Worm (Caenorhabditis elegans) whole organism, late embryonic: Measurements from ENCODE around the gene F57H12.5.

Experiments used
- F13H6.1 ChIP-seq: sonication (generic microtip); optimal IDR thresholded peaks from 2 replicates; lab custom pipeline; 2016; ENCODE audit warnings: missing genetic modification characterization, missing compliant biosample characterization
- fkh-10 ChIP-seq: fragments of 150-350 bp; optimal IDR thresholded peaks from 2 replicates; lab custom pipeline; 2014; ENCODE audit warnings: missing biosample characterization, missing genetic modification reagents, missing genetic modification characterization
- nfya-1 ChIP-seq: sonication (generic microtip); optimal IDR thresholded peaks from 2 replicates; lab custom pipeline; 2017; ENCODE audit warnings: missing genetic modification characterization, mild to moderate bottlenecking, missing compliant biosample characterization, antibody characterized with exemption, moderate library complexity
- nhr-11 ChIP-seq: fragments of 150-350 bp; optimal IDR thresholded peaks from 2 replicates; lab custom pipeline; 2014; ENCODE audit warnings: missing biosample characterization, missing genetic modification characterization
- pax-1 ChIP-seq: fragments of 150-350 bp; optimal IDR thresholded peaks from 2 replicates; lab custom pipeline; 2014; ENCODE audit warnings: missing biosample characterization, missing genetic modification characterization
- pha-4 ChIP-seq: fragments of 150-350 bp; optimal IDR thresholded peaks from 2 replicates; lab custom pipeline; 2018; ENCODE audit warnings: missing biosample characterization, missing genetic modification reagents, missing genetic modification characterization
- ref-2 ChIP-seq: sonication (generic microtip); optimal IDR thresholded peaks from 2 replicates; lab custom pipeline; 2016; ENCODE audit warnings: missing genetic modification characterization, missing compliant biosample characterization
- tbx-7 ChIP-seq: sonication (generic microtip); optimal IDR thresholded peaks from 2 replicates; lab custom pipeline; 2016; ENCODE audit warnings: missing genotype, missing genetic modification characterization, missing compliant biosample characterization
- ttx-3 ChIP-seq: sonication (generic microtip); optimal IDR thresholded peaks from 2 replicates; lab custom pipeline; 2016; ENCODE audit warnings: missing genetic modification reagents, missing genetic modification characterization, missing compliant biosample characterization
- unc-3 ChIP-seq, 2 experiments: fragments of 200-800 bp in 1 of 2; sonication (Bioruptor generic) in 1 of 2; sonication (generic microtip) in 1 of 2; conservative IDR thresholded peaks in 1 of 2; optimal IDR thresholded peaks in 1 of 2; 2 replicates each; pipeline versions ENCODE4 v1.3.6 to Lab custom; 2016 to 2022; ENCODE audit warnings: missing compliant biosample characterization in 2 of 2, missing genetic modification characterization in 2 of 2, missing genetic modification reagents in 1 of 2
- unc-55 ChIP-seq: sonication (generic microtip); optimal IDR thresholded peaks from 2 replicates; lab custom pipeline; 2017; ENCODE audit warnings: missing biosample characterization, missing genetic modification reagents, missing genetic modification characterization
- zip-5 ChIP-seq: sonication (generic microtip); optimal IDR thresholded peaks from 2 replicates; lab custom pipeline; 2016; ENCODE audit warnings: missing genetic modification characterization, missing compliant biosample characterization

ce11 chrIV:7958092-7958491 lies 9.0 kb upstream of the F57H12.5 start:
- no peak for TF ChIP-seq nfya-1 (tag; lab: Kevin White, UChicago)
- TF ChIP-seq unc-3 (GFP tag; conservative IDR thresholded peaks at IDR 0.05; lab: Robert Waterston, UW): no peak
- no peak for TF ChIP-seq unc-3 (tag; optimal IDR thresholded peaks at IDR 0.05; lab: Kevin White, UChicago)
- no peak for TF ChIP-seq unc-55
- no peak for TF ChIP-seq pha-4 (tag; lab: Kevin White, UChicago)
- TF ChIP-seq nhr-11 (tag; lab: Kevin White, UChicago): no peak
- TF ChIP-seq F13H6.1 (tag; lab: Kevin White, UChicago): no peak
- no peak for TF ChIP-seq ttx-3
- TF ChIP-seq tbx-7 (tag; lab: Kevin White, UChicago): no peak
- no peak for TF ChIP-seq pax-1 (tag; lab: Kevin White, UChicago)
- no peak for TF ChIP-seq ref-2
- TF ChIP-seq fkh-10 (GFP tag; lab: Kevin White, UChicago): no peak
- TF ChIP-seq zip-5 (tag; lab: Kevin White, UChicago): no peak
